Fruit fly (Drosophila melanogaster) whole organism, embryonic: ENCODE data around the gene CG13299.

Source experiments
- Bdp1 ChIP-seq: fragments of 200-800 bp; sonication (Bioruptor generic); optimal IDR thresholded peaks from 3 replicates; lab custom pipeline; 2016; ENCODE audit warnings: missing biosample characterization, missing genetic modification characterization
- Bgb ChIP-seq: fragments of 200-800 bp; sonication (Bioruptor generic); IDR thresholded peaks from 2 replicates; pipeline ENCODE4 v1.3.6; 2022; ENCODE audit warnings: missing biosample characterization, missing genetic modification characterization; ENCODE audit not compliant: partially characterized antibody
- CG11093 ChIP-seq: fragments of 200-800 bp; sonication (Bioruptor generic); IDR thresholded peaks from 3 replicates; pipeline ENCODE4 v1.3.6; 2022; ENCODE audit warnings: missing biosample characterization, missing genetic modification characterization
- CG11695 ChIP-seq: fragments of 200-800 bp; sonication (Bioruptor generic); IDR thresholded peaks from 3 replicates; pipeline ENCODE4 v1.3.6; 2022; ENCODE audit warnings: missing biosample characterization, missing genetic modification characterization
- CG15073 ChIP-seq: fragments of 200-800 bp; sonication (Bioruptor generic); optimal IDR thresholded peaks from 2 replicates; lab custom pipeline; 2016; ENCODE audit warnings: missing biosample characterization, missing genetic modification characterization
- CG16813 ChIP-seq: fragments of 200-800 bp; sonication (Bioruptor generic); IDR thresholded peaks from 3 replicates; pipeline ENCODE4 v1.3.6; 2022; ENCODE audit warnings: missing biosample characterization, missing genetic modification characterization; ENCODE audit not compliant: partially characterized antibody
- CG17186 ChIP-seq: fragments of 200-800 bp; sonication (Bioruptor generic); optimal IDR thresholded peaks from 3 replicates; lab custom pipeline; 2017; ENCODE audit warnings: missing biosample characterization, missing genetic modification reagents, missing genetic modification characterization
- CG17912 ChIP-seq: fragments of 200-800 bp; sonication (Bioruptor generic); optimal IDR thresholded peaks from 2 replicates; lab custom pipeline; 2018; ENCODE audit warnings: missing biosample characterization, mild to moderate bottlenecking, missing genetic modification characterization
- CG18476 ChIP-seq: fragments of 200-800 bp; sonication (Bioruptor generic); optimal IDR thresholded peaks from 2 replicates; lab custom pipeline; 2016; ENCODE audit warnings: missing biosample characterization, mild to moderate bottlenecking, missing genetic modification characterization
- CG18619 ChIP-seq: fragments of 200-800 bp; sonication (Bioruptor generic); optimal IDR thresholded peaks from 3 replicates; lab custom pipeline; 2017; ENCODE audit warnings: missing biosample characterization, mild to moderate bottlenecking, missing genetic modification characterization
- CG3065 ChIP-seq: fragments of 200-800 bp; sonication (Bioruptor generic); optimal IDR thresholded peaks from 2 replicates; lab custom pipeline; 2016; ENCODE audit warnings: missing biosample characterization, missing genetic modification characterization
- CG31388 ChIP-seq: fragments of 200-800 bp; sonication (Bioruptor generic); optimal IDR thresholded peaks from 2 replicates; lab custom pipeline; 2016; ENCODE audit warnings: missing biosample characterization, missing genetic modification characterization
- CG32772 ChIP-seq: fragments of 200-800 bp; sonication (Bioruptor generic); IDR thresholded peaks from 2 replicates; pipeline ENCODE4 v1.3.6; 2022; ENCODE audit warnings: missing biosample characterization, missing genetic modification characterization
- CG3281 ChIP-seq: fragments of 200-800 bp; sonication (Bioruptor generic); optimal IDR thresholded peaks from 3 replicates; lab custom pipeline; 2017; ENCODE audit warnings: missing biosample characterization, mild to moderate bottlenecking, missing genetic modification characterization
- CG3995 ChIP-seq: fragments of 200-800 bp; sonication (Bioruptor generic); optimal IDR thresholded peaks from 3 replicates; lab custom pipeline; 2016; ENCODE audit warnings: missing biosample characterization, missing genetic modification characterization
- CG6689 ChIP-seq: fragments of 200-800 bp; sonication (Bioruptor generic); IDR thresholded peaks from 2 replicates; pipeline ENCODE4 v1.3.6; 2022; ENCODE audit warnings: missing biosample characterization, missing genetic modification characterization
- Dp ChIP-seq: fragments of 200-800 bp; sonication (Bioruptor generic); optimal IDR thresholded peaks from 2 replicates; lab custom pipeline; 2018; ENCODE audit warnings: missing biosample characterization, mild to moderate bottlenecking, missing genetic modification characterization, moderate library complexity
- Fer1 ChIP-seq: fragments of 200-800 bp; sonication (Bioruptor generic); optimal IDR thresholded peaks from 2 replicates; lab custom pipeline; 2017; ENCODE audit warnings: missing biosample characterization, mild to moderate bottlenecking, missing genetic modification characterization
- Hr78 ChIP-seq, 2 experiments: fragments of 200-800 bp in 1 of 2; fragments of >200 bp in 1 of 2; sonication (Bioruptor generic) in 1 of 2; optimal IDR thresholded peaks; 2 replicates each; lab custom pipeline; 2017 to 2019; ENCODE audit warnings: missing biosample characterization in 2 of 2, missing genetic modification characterization in 2 of 2, mild to moderate bottlenecking in 1 of 2, moderate library complexity in 1 of 2
- Lpt ChIP-seq: fragments of >200 bp; optimal IDR thresholded peaks from 2 replicates; lab custom pipeline; 2018; ENCODE audit warnings: missing biosample characterization, missing genetic modification characterization
- Mad ChIP-seq: fragments of 200-800 bp; sonication (Bioruptor generic); optimal IDR thresholded peaks from 2 replicates; lab custom pipeline; 2016; ENCODE audit warnings: missing biosample characterization, missing genetic modification characterization
- Meics ChIP-seq: fragments of 200-800 bp; sonication (Bioruptor generic); optimal IDR thresholded peaks from 2 replicates; lab custom pipeline; 2017; ENCODE audit warnings: missing biosample characterization, mild to moderate bottlenecking, missing genetic modification characterization
- Mes4 ChIP-seq: fragments of 200-800 bp; sonication (Bioruptor generic); optimal IDR thresholded peaks from 2 replicates; lab custom pipeline; 2016; ENCODE audit warnings: missing biosample characterization, missing genetic modification characterization
- Neu2 ChIP-seq: fragments of 200-800 bp; sonication (Bioruptor generic); optimal IDR thresholded peaks from 3 replicates; lab custom pipeline; 2016; ENCODE audit warnings: missing biosample characterization, missing genetic modification characterization, borderline replicate concordance
- abd-A ChIP-seq: fragments of 200-800 bp; sonication (Bioruptor generic); optimal IDR thresholded peaks from 3 replicates; lab custom pipeline; 2019; ENCODE audit warnings: missing biosample characterization, mild to moderate bottlenecking, missing genetic modification characterization, moderate library complexity
- aop ChIP-seq: fragments of 200-800 bp; sonication (Bioruptor generic); IDR thresholded peaks from 2 replicates; pipeline ENCODE4 v1.3.6; 2022; ENCODE audit warnings: missing biosample characterization, missing genetic modification characterization
- ara ChIP-seq: fragments of 200-800 bp; sonication (Bioruptor generic); IDR thresholded peaks from 2 replicates; pipeline ENCODE4 v1.3.6; 2022; ENCODE audit warnings: missing biosample characterization, missing genetic modification characterization
- bab2 ChIP-seq: fragments of 200-800 bp; sonication (Bioruptor generic); optimal IDR thresholded peaks from 2 replicates; lab custom pipeline; 2016; ENCODE audit warnings: missing biosample characterization, missing genetic modification characterization
- bsh ChIP-seq, 2 experiments: fragments of 200-800 bp; sonication (Bioruptor generic); optimal IDR thresholded peaks; 2 replicates each; lab custom pipeline; 2017 to 2018; ENCODE audit warnings: mild to moderate bottlenecking in 2 of 2, missing biosample characterization in 2 of 2, missing genetic modification characterization in 2 of 2, moderate library complexity in 1 of 2
- chif ChIP-seq, 2 experiments: fragments of 200-800 bp; sonication (Bioruptor generic); optimal IDR thresholded peaks; 3 replicates each; lab custom pipeline; 2016; ENCODE audit warnings: missing biosample characterization in 2 of 2, missing genetic modification characterization in 2 of 2
- corto ChIP-seq: fragments of 200-800 bp; sonication (Bioruptor generic); optimal IDR thresholded peaks from 2 replicates; lab custom pipeline; 2016; ENCODE audit warnings: missing biosample characterization, mild to moderate bottlenecking, missing genetic modification characterization, moderate library complexity
- dmrt11E ChIP-seq: fragments of 200-800 bp; sonication (Bioruptor generic); optimal IDR thresholded peaks from 3 replicates; lab custom pipeline; 2018; ENCODE audit warnings: missing biosample characterization, mild to moderate bottlenecking, missing genetic modification characterization, moderate library complexity
- ems ChIP-seq: fragments of 200-800 bp; sonication (Bioruptor generic); optimal IDR thresholded peaks from 3 replicates; lab custom pipeline; 2016; ENCODE audit warnings: missing biosample characterization, missing genetic modification characterization
- gcm2 ChIP-seq: fragments of 200-800 bp; sonication (Bioruptor generic); optimal IDR thresholded peaks from 2 replicates; lab custom pipeline; 2016; ENCODE audit warnings: missing biosample characterization, missing genetic modification characterization
- grn ChIP-seq: fragments of 200-800 bp; sonication (Bioruptor generic); optimal IDR thresholded peaks from 3 replicates; lab custom pipeline; 2017; ENCODE audit warnings: missing biosample characterization, missing genetic modification characterization
- hth ChIP-seq: fragments of >200 bp; optimal IDR thresholded peaks from 2 replicates; lab custom pipeline; 2017; ENCODE audit warnings: inconsistent platforms
- jigr1 ChIP-seq: fragments of 200-800 bp; sonication (Bioruptor generic); IDR thresholded peaks from 3 replicates; pipeline ENCODE4 v1.3.6; 2022; ENCODE audit warnings: missing biosample characterization, missing genetic modification characterization
- jing ChIP-seq: fragments of 200-800 bp; sonication (Bioruptor generic); optimal IDR thresholded peaks from 2 replicates; lab custom pipeline; 2018; ENCODE audit warnings: missing biosample characterization, mild to moderate bottlenecking, missing genetic modification characterization
- kah ChIP-seq: fragments of 200-800 bp; sonication (Bioruptor generic); optimal IDR thresholded peaks from 2 replicates; lab custom pipeline; 2018; ENCODE audit warnings: missing biosample characterization, mild to moderate bottlenecking, missing genetic modification characterization
- kay ChIP-seq: fragments of 200-800 bp; sonication (Bioruptor generic); optimal IDR thresholded peaks from 2 replicates; lab custom pipeline; 2016; ENCODE audit warnings: missing biosample characterization, missing genetic modification characterization
- lov ChIP-seq, 2 experiments: fragments of 200-800 bp in 1 of 2; fragments of >200 bp in 1 of 2; sonication (Bioruptor generic) in 1 of 2; IDR thresholded peaks in 1 of 2; optimal IDR thresholded peaks in 1 of 2; 2 replicates in 1 of 2; 3 replicates in 1 of 2; pipeline versions ENCODE4 v1.3.6 to Lab custom; 2017 to 2022; ENCODE audit warnings: missing biosample characterization in 1 of 2, missing genetic modification characterization in 1 of 2
- otp ChIP-seq: fragments of 200-800 bp; sonication (Bioruptor generic); IDR thresholded peaks from 3 replicates; pipeline ENCODE4, ENCODE4 v1.3.6; 2022; ENCODE audit warnings: missing biosample characterization, missing genetic modification characterization
- schlank ChIP-seq: fragments of 200-800 bp; sonication (Bioruptor generic); optimal IDR thresholded peaks from 2 replicates; lab custom pipeline; 2018; ENCODE audit warnings: missing biosample characterization, mild to moderate bottlenecking, missing genetic modification characterization
- seq ChIP-seq: fragments of 200-800 bp; sonication (Bioruptor generic); IDR thresholded peaks from 2 replicates; pipeline ENCODE4 v1.3.6; 2022; ENCODE audit warnings: missing biosample characterization, missing genetic modification characterization
- slou ChIP-seq: fragments of 200-800 bp; sonication (Bioruptor generic); optimal IDR thresholded peaks from 3 replicates; lab custom pipeline; 2016; ENCODE audit warnings: missing biosample characterization, missing genetic modification characterization
- so ChIP-seq: fragments of 200-800 bp; sonication (Bioruptor generic); IDR thresholded peaks from 3 replicates; pipeline ENCODE4 v1.3.6; 2022; ENCODE audit warnings: missing biosample characterization, missing genetic modification characterization
- tin ChIP-seq: fragments of 200-800 bp; sonication (Bioruptor generic); optimal IDR thresholded peaks from 3 replicates; lab custom pipeline; 2016; ENCODE audit warnings: missing biosample characterization, missing genetic modification characterization
- trem ChIP-seq: fragments of 200-800 bp; optimal IDR thresholded peaks from 3 replicates; lab custom pipeline; 2019; ENCODE audit warnings: missing biosample characterization, mild to moderate bottlenecking, missing genetic modification characterization, moderate library complexity
- z ChIP-seq: fragments of 200-800 bp; sonication (Bioruptor generic); IDR thresholded peaks from 3 replicates; pipeline ENCODE4 v1.3.6; 2022; ENCODE audit warnings: missing biosample characterization, missing genetic modification characterization

CG13299 gene

dm6 chr3L:6262644-6263404 lies 30.7 kb upstream of the CG13299 start, which contains the start of gene Ldh (continued):
- TF ChIP-seq Bgb (GFP tag; lab: Robert Waterston, UW): no peak
- TF ChIP-seq tin: peak; percentile 93
- TF ChIP-seq jigr1 (GFP tag; lab: Robert Waterston, UW): peak; percentile 58; the same call in 1 of the 3 replicates
- TF ChIP-seq chif (GFP tag; optimal IDR thresholded peaks at IDR 0.05; lab: Kevin White, UChicago): peak; percentile 79 to 88
- TF ChIP-seq gcm2 (GFP tag; lab: Kevin White, UChicago): peak; percentile 59
- TF ChIP-seq Mad (GFP tag; lab: Kevin White, UChicago): peak; percentile 86
- TF ChIP-seq aop (GFP tag; lab: Robert Waterston, UW): no peak
- peak; percentile 83 for TF ChIP-seq otp (GFP tag; lab: Robert Waterston, UW)
- no peak for TF ChIP-seq lov (optimal IDR thresholded peaks at IDR 0.05; lab: Kevin White, UChicago)
- peak; percentile 84 for TF ChIP-seq lov (GFP tag; IDR thresholded peaks at IDR 0.05; lab: Robert Waterston, UW)
- peak; percentile 85 for TF ChIP-seq CG11093
- TF ChIP-seq bsh (GFP tag; optimal IDR thresholded peaks at IDR 0.05; lab: Kevin White, UChicago): peak; percentile 82 to 97
- TF ChIP-seq kah (GFP tag; lab: Kevin White, UChicago): peak; percentile 84
- TF ChIP-seq Meics (GFP tag; lab: Kevin White, UChicago): peak; percentile 95
- peak; percentile 90 for TF ChIP-seq bab2 (GFP tag; lab: Kevin White, UChicago)
- TF ChIP-seq CG3995 (GFP tag; lab: Kevin White, UChicago): peak; percentile 58
- TF ChIP-seq CG3281 (GFP tag; lab: Kevin White, UChicago): peak; percentile 93
- no peak for TF ChIP-seq CG16813 (GFP tag; lab: Robert Waterston, UW)
- TF ChIP-seq CG6689 (GFP tag; lab: Robert Waterston, UW): peak; percentile 95
- peak; percentile 61 for TF ChIP-seq CG17186 (GFP tag; lab: Kevin White, UChicago)
- peak; percentile 89 for TF ChIP-seq CG32772 (GFP tag; lab: Robert Waterston, UW)
- TF ChIP-seq CG31388 (GFP tag; lab: Kevin White, UChicago): peak; percentile 85
- TF ChIP-seq trem: peak; percentile 95
- TF ChIP-seq CG15073 (GFP tag; lab: Kevin White, UChicago): peak; percentile 39
- no peak for TF ChIP-seq Dp (GFP tag; lab: Kevin White, UChicago)
- TF ChIP-seq Neu2 (GFP tag; lab: Kevin White, UChicago): peak; percentile 4
- TF ChIP-seq CG18476: peak; percentile 94
- TF ChIP-seq CG18619: peak; percentile 96
- TF ChIP-seq grn (GFP tag; lab: Kevin White, UChicago): peak; percentile 67
- peak; percentile 90 for TF ChIP-seq kay (GFP tag; lab: Kevin White, UChicago)
- TF ChIP-seq so (GFP tag; lab: Robert Waterston, UW): peak; percentile 90
- peak; percentile 89 for TF ChIP-seq CG3065 (GFP tag; lab: Kevin White, UChicago)
- peak; percentile 83 for TF ChIP-seq ems (GFP tag; lab: Kevin White, UChicago)
- peak; percentile 98 for TF ChIP-seq dmrt11E
- TF ChIP-seq schlank (tag; lab: Kevin White, UChicago): peak; percentile 78
- TF ChIP-seq Hr78 (GFP tag; optimal IDR thresholded peaks at IDR 0.05; lab: Kevin White, UChicago): peak in 1 of 2 experiments; percentile 90
- TF ChIP-seq ara: peak; percentile 92
- no peak for TF ChIP-seq z (GFP tag; lab: Robert Waterston, UW)
- TF ChIP-seq slou: peak; percentile 91
- TF ChIP-seq abd-A (tag; lab: Kevin White, UChicago): peak; percentile 68
- peak; percentile 98 for TF ChIP-seq corto
- peak; percentile 89 for TF ChIP-seq seq (GFP tag; lab: Robert Waterston, UW)
- no peak for TF ChIP-seq Lpt (GFP tag; lab: Kevin White, UChicago)
- TF ChIP-seq Bdp1: peak; percentile 80
- TF ChIP-seq hth: no peak
- TF ChIP-seq jing (GFP tag; lab: Kevin White, UChicago): peak; percentile 83
- TF ChIP-seq Fer1 (GFP tag; lab: Kevin White, UChicago): peak; percentile 97
- peak; percentile 95 for TF ChIP-seq CG11695 (GFP tag; lab: Robert Waterston, UW)
- TF ChIP-seq Mes4 (GFP tag; lab: Kevin White, UChicago): peak; percentile 76
- peak; percentile 71 for TF ChIP-seq CG17912 (GFP tag; lab: Kevin White, UChicago)
